Fruit fly (Drosophila melanogaster): Measurements from ENCODE around the gene CG10428.

The CG10428 gene

dm6 chr2L:18974063-18974779, 25.5 kb downstream of the CG10428 start, which contains the start of the genes L2HGDH and CG10431 (continued):
- TF ChIP-seq Dfd (GFP tag; optimal IDR thresholded peaks at IDR 0.05) = no peak
- peak; percentile 11 for TF ChIP-seq kah (GFP tag; optimal IDR thresholded peaks at IDR 0.05)
- TF ChIP-seq CG7987 (GFP tag; optimal IDR thresholded peaks at IDR 0.05) = peak; percentile 74
- TF ChIP-seq so (GFP tag; IDR thresholded peaks at IDR 0.05) = 0 out of 3 replicates have a peak, but pooled peaks have one; percentile 32
- no peak for TF ChIP-seq en (GFP tag; optimal IDR thresholded peaks at IDR 0.05)
- TF ChIP-seq CoRest (tag; optimal IDR thresholded peaks at IDR 0.05) = peak; percentile 79
- no peak for TF ChIP-seq CG5245 (GFP tag; optimal IDR thresholded peaks at IDR 0.05)

dm6 chr2L:18976749-18977148, 28.1 kb downstream of the CG10428 start:
- peak; percentile 39; the same call in 1 of the 2 replicates for TF ChIP-seq sob (GFP tag; IDR thresholded peaks at IDR 0.05)
- TF ChIP-seq CG15696 (tag; optimal IDR thresholded peaks at IDR 0.05) = no peak
- 0 out of 3 replicates have a peak, but pooled peaks have one; percentile 48 for TF ChIP-seq z (GFP tag; IDR thresholded peaks at IDR 0.05)
- no peak for TF ChIP-seq Mes4 (GFP tag; optimal IDR thresholded peaks at IDR 0.05)
- peak; percentile 95 for TF ChIP-seq twi (tag; optimal IDR thresholded peaks at IDR 0.05)

- TF ChIP-seq NfI (GFP tag; optimal IDR thresholded peaks at IDR 0.05) = no peak
- TF ChIP-seq psq (GFP tag; optimal IDR thresholded peaks at IDR 0.05) = no peak
- TF ChIP-seq Oli (tag; optimal IDR thresholded peaks at IDR 0.05) = no peak
- TF ChIP-seq Hey (tag; optimal IDR thresholded peaks at IDR 0.05) = peak; percentile 42
Measured at dm6 chr2L:18978923-18979322, 30.2 kb downstream of the CG10428 start.

- TF ChIP-seq CG13775 (GFP tag; optimal IDR thresholded peaks at IDR 0.05) (no peak), CG32767 (GFP tag; IDR thresholded peaks at IDR 0.05) (0 out of 2 replicates have a peak, but pooled peaks have one; percentile 12), nom (GFP tag; optimal IDR thresholded peaks at IDR 0.05) (peak; percentile 26)
Measured at dm6 chr2L:18979407-18979806, 30.7 kb downstream of the CG10428 start.

- TF ChIP-seq CG1603 (tag; optimal IDR thresholded peaks at IDR 0.05) = peak; percentile 12
- TF ChIP-seq dimm (GFP tag; IDR thresholded peaks at IDR 0.05) = no peak
- TF ChIP-seq amos (GFP tag; IDR thresholded peaks at IDR 0.05; ENCODE audit: partially characterized antibody) = no peak
- 0 out of 2 replicates have a peak, but pooled peaks have one; percentile 13 for TF ChIP-seq CG11696 (GFP tag; IDR thresholded peaks at IDR 0.05)
- TF ChIP-seq CG9876 (GFP tag; optimal IDR thresholded peaks at IDR 0.05) = no peak
- TF ChIP-seq chm (GFP tag; IDR thresholded peaks at IDR 0.05) = no peak
- peak; percentile 34 for TF ChIP-seq Med (GFP tag)
- no peak for TF ChIP-seq hth (optimal IDR thresholded peaks at IDR 0.05)
- TF ChIP-seq ken (GFP tag; IDR thresholded peaks at IDR 0.05) = no peak
- TF ChIP-seq Drgx (GFP tag; IDR thresholded peaks at IDR 0.05) = peak; percentile 65; the same call in 1 of the 2 replicates
Measured at dm6 chr2L:18980982-18981381, 32.3 kb downstream of the CG10428 start.

- TF ChIP-seq CG2875 (GFP tag; optimal IDR thresholded peaks at IDR 0.05) (peak; percentile 3), CG1024 (GFP tag; IDR thresholded peaks at IDR 0.05) (0 out of 2 replicates have a peak, but pooled peaks have one; percentile 7), CG15601 (tag; optimal IDR thresholded peaks at IDR 0.05) (peak; percentile 33), kni (GFP tag; optimal IDR thresholded peaks at IDR 0.05) (peak; percentile 70), Blimp-1 (GFP tag; optimal IDR thresholded peaks at IDR 0.05) (peak; percentile 4), Sry-β (GFP tag; optimal IDR thresholded peaks at IDR 0.05) (peak; percentile 16), zen (tag; optimal IDR thresholded peaks at IDR 0.05) (no peak), CG32532 (GFP tag; IDR thresholded peaks at IDR 0.05) (no peak), sens (GFP tag) (peak; percentile 56), CG4707 (GFP tag; optimal IDR thresholded peaks at IDR 0.05) (peak; percentile 45), ranshi (GFP tag; IDR thresholded peaks at IDR 0.05) (no peak), scrt (GFP tag; optimal IDR thresholded peaks at IDR 0.05) (no peak), CG1233 (GFP tag; optimal IDR thresholded peaks at IDR 0.05) (no peak), vvl (GFP tag; IDR thresholded peaks at IDR 0.05) (peak; percentile 75)
Measured at dm6 chr2L:18981484-18981883, 32.8 kb downstream of the CG10428 start.
